Worm (Caenorhabditis elegans): ENCODE measurements around the gene set-14.

Gene set-14

ce11 chrII:10808708-10809343 is 12.7 kb upstream of the set-14 start, which contains the start of gene R06F6.14:
R06F6.14 (plus strand) TSS chrII:10809293.
- no peak for TF ChIP-seq aly-2 (tag; optimal IDR thresholded peaks at IDR 0.05)
- no peak for TF ChIP-seq pha-4 (tag; optimal IDR thresholded peaks at IDR 0.05)
- no peak for TF ChIP-seq lin-15B (tag; optimal IDR thresholded peaks at IDR 0.05)
- TF ChIP-seq sea-2 (GFP tag; optimal IDR thresholded peaks at IDR 0.05) = no peak
- no peak for TF ChIP-seq ceh-9 (tag; optimal IDR thresholded peaks at IDR 0.05)
- no peak for TF ChIP-seq elt-1 (tag; optimal IDR thresholded peaks at IDR 0.05)
- no peak for TF ChIP-seq daf-12 (tag; optimal IDR thresholded peaks at IDR 0.05)
- no peak for TF ChIP-seq pqm-1 (tag; optimal IDR thresholded peaks at IDR 0.05)
- no peak for TF ChIP-seq zag-1 (tag; optimal IDR thresholded peaks at IDR 0.05)
- TF ChIP-seq nhr-77 (tag; optimal IDR thresholded peaks at IDR 0.05) = no peak
- TF ChIP-seq unc-39 (tag; optimal IDR thresholded peaks at IDR 0.05) = no peak
- TF ChIP-seq mdl-1 (tag; optimal IDR thresholded peaks at IDR 0.05) = no peak
- TF ChIP-seq nhr-76 (tag; optimal IDR thresholded peaks at IDR 0.05) = no peak

ce11 chrII:10805437-10805836 is 9.3 kb upstream of the set-14 start, which contains the start of gene ceh-62:
ceh-62 (plus strand) TSS chrII:10805737.
- no peak for TF ChIP-seq nhr-67 (tag; optimal IDR thresholded peaks at IDR 0.05)
- no peak for TF ChIP-seq nfya-1 (tag; optimal IDR thresholded peaks at IDR 0.05; ENCODE audit: insufficient read depth)

DNA sequence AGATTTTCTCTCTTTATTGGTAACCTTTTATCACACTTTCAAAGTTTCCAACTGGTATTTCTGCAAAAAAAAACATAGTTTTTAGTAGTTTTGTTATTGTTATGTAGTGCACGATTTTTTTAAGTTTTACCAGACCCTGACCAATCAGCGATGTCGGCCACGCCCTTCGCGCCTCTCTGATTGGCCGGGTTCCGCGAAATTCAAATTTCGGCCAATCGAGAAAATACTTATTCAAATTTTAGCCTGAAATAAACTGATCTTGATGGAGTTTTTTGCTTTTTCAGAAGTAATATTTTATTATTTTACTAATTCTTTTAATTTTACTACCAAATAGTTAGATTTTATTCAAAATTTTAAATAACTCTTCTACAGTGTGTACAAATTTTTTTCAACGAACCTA is 8.8 kb upstream of the set-14 start:
- TF ChIP-seq nhr-11 (tag; optimal IDR thresholded peaks at IDR 0.05) (no peak), nfya-1 (tag; optimal IDR thresholded peaks at IDR 0.05; ENCODE audit: insufficient read depth) (peak; percentile 60)

DNA sequence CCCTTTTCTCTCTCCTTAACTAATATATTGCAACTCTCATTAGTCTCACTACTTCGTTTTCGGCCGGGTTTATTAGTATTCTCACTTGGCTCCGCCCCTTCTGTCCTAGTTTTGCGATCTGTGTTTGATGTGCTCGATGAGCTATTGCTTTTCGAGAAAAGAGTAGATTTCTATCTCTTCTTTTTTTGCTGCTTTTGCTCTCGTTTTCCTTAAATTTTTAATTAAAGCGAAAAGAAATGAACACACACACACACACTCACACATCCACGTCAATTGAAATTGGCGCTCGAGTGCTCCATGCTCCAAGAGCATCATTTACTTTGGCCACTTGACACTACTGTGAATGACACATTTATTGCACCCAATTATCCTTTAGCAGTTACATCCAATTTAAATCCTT is 8.3 kb upstream of the set-14 start:
- TF ChIP-seq ceh-16 (tag; optimal IDR thresholded peaks at IDR 0.05) (peak; percentile 9), tbx-2 (tag; optimal IDR thresholded peaks at IDR 0.05) (no peak)

ce11 chrII:10800209-10800608 is 4.1 kb upstream of the set-14 start:
- no peak for TF ChIP-seq nhr-67 (tag; optimal IDR thresholded peaks at IDR 0.05)
- TF ChIP-seq nhr-11 (tag; optimal IDR thresholded peaks at IDR 0.05) = no peak
- TF ChIP-seq nfya-1 (tag; optimal IDR thresholded peaks at IDR 0.05; ENCODE audit: insufficient read depth) = peak; percentile 4

DNA sequence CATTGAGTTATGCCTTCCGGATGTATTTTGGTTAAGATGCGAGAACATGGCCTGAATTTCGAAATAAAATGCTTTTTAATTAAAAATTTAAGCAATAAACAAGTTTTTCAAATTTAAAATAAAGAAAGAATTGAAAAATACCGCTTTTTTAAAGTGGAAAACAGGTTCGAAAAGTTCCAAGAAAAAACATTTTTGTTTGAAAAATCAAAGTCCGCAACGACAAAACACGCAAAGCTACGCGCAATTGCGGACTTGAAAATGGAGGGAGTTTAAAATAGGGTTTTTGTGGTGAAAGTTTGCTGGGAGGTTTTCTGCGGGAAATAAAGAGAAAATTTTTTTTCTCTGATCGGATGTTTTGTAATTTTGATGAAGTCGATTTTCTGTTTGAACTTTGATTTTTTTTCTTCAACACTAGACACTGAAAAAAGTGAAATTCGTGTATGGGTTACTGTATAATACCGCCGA is 2.4 kb upstream of the set-14 start, which contains the start of gene npp-19:
Gene npp-19, minus strand, starts transcription at position 51 of the 465 bp plus-strand sequence.
- TF ChIP-seq elt-3 (tag; optimal IDR thresholded peaks at IDR 0.05) (no peak), zag-1 (tag; optimal IDR thresholded peaks at IDR 0.05) (no peak), ama-1 (optimal IDR thresholded peaks at IDR 0.05) (no peak), egl-27 (tag; optimal IDR thresholded peaks at IDR 0.05) (no peak), unc-62 (GFP tag; optimal IDR thresholded peaks at IDR 0.05) (no peak), nhr-77 (tag; optimal IDR thresholded peaks at IDR 0.05) (no peak), pha-4 (tag; optimal IDR thresholded peaks at IDR 0.05) (peak; percentile 82), ceh-9 (tag; optimal IDR thresholded peaks at IDR 0.05) (no peak), nhr-23 (tag; optimal IDR thresholded peaks at IDR 0.05) (peak; percentile 79), elt-1 (tag; optimal IDR thresholded peaks at IDR 0.05) (no peak), eor-1 (tag; optimal IDR thresholded peaks at IDR 0.05) (no peak), elt-2 (tag; optimal IDR thresholded peaks at IDR 0.05) (peak; percentile 17), daf-12 (tag; optimal IDR thresholded peaks at IDR 0.05) (no peak), ceh-28 (tag; optimal IDR thresholded peaks at IDR 0.05) (peak; percentile 58), fos-1 (tag; optimal IDR thresholded peaks at IDR 0.05) (no peak), tbx-2 (tag; optimal IDR thresholded peaks at IDR 0.05) (no peak), nhr-25 (tag; optimal IDR thresholded peaks at IDR 0.05) (peak; percentile 21), mdl-1 (tag; optimal IDR thresholded peaks at IDR 0.05) (no peak), nhr-76 (tag; optimal IDR thresholded peaks at IDR 0.05) (no peak), pqm-1 (tag; optimal IDR thresholded peaks at IDR 0.05) (no peak), nhr-43 (tag; optimal IDR thresholded peaks at IDR 0.05; ENCODE audit: poor library complexity, severe bottlenecking) (no peak), R02D3.7 (tag; optimal IDR thresholded peaks at IDR 0.05) (peak; percentile 55), hmg-11 (tag; optimal IDR thresholded peaks at IDR 0.05) (peak; percentile 33), nhr-237 (tag; optimal IDR thresholded peaks at IDR 0.05) (no peak), ztf-4 (tag; optimal IDR thresholded peaks at IDR 0.05) (no peak), lin-39 (tag; optimal IDR thresholded peaks at IDR 0.05) (no peak), fkh-10 (GFP tag; optimal IDR thresholded peaks at IDR 0.05) (no peak), nhr-12 (tag; optimal IDR thresholded peaks at IDR 0.05) (no peak), ceh-82 (tag; optimal IDR thresholded peaks at IDR 0.05) (no peak), ZK546.5 (tag; optimal IDR thresholded peaks at IDR 0.05) (no peak), nfya-1 (tag; optimal IDR thresholded peaks at IDR 0.05; ENCODE audit: insufficient read depth) (peak; percentile 69), aly-2 (tag; optimal IDR thresholded peaks at IDR 0.05) (no peak), jun-1 (tag; optimal IDR thresholded peaks at IDR 0.05) (no peak), ztf-11 (tag; optimal IDR thresholded peaks at IDR 0.05) (no peak), egl-5 (tag; optimal IDR thresholded peaks at IDR 0.05) (no peak), unc-39 (tag; optimal IDR thresholded peaks at IDR 0.05) (no peak), sea-2 (GFP tag; optimal IDR thresholded peaks at IDR 0.05) (no peak)

Data from whole organism, L3 larva.